Worm (Caenorhabditis elegans): ENCODE data around the gene mpk-2.
A peak's percentile ranks its signal among the peaks of the same experiment; 100 is the strongest.

Gene mpk-2

ce11 chrII:5099649-5100048 lies 4.3 kb upstream of the mpk-2 start, which contains the start of gene C04G6.6:
Gene C04G6.6 (minus strand): TSS chrII:5099749.
- no peak for TF ChIP-seq mbf-1 (tag; optimal IDR thresholded peaks at IDR 0.05)
- no peak for TF ChIP-seq nhr-237 (tag; optimal IDR thresholded peaks at IDR 0.05)
- no peak for TF ChIP-seq nhr-25 (tag; optimal IDR thresholded peaks at IDR 0.05)
- no peak for TF ChIP-seq lin-13 (GFP tag; optimal IDR thresholded peaks at IDR 0.05)
- no peak for TF ChIP-seq sem-4 (tag; optimal IDR thresholded peaks at IDR 0.05)
- TF ChIP-seq aly-2 (tag; optimal IDR thresholded peaks at IDR 0.05), result no peak
- TF ChIP-seq nhr-129 (tag; optimal IDR thresholded peaks at IDR 0.05), result no peak
- no peak for TF ChIP-seq egl-27 (tag; optimal IDR thresholded peaks at IDR 0.05)
- TF ChIP-seq crh-2 (tag; optimal IDR thresholded peaks at IDR 0.05), result no peak
- no peak for TF ChIP-seq nhr-23 (tag; optimal IDR thresholded peaks at IDR 0.05)
- TF ChIP-seq zag-1 (tag; optimal IDR thresholded peaks at IDR 0.05), result no peak
- no peak for TF ChIP-seq ceh-82 (tag; optimal IDR thresholded peaks at IDR 0.05)
- TF ChIP-seq blmp-1 (tag; optimal IDR thresholded peaks at IDR 0.05; ENCODE audit: insufficient read depth), result no peak
- TF ChIP-seq nhr-12 (tag; optimal IDR thresholded peaks at IDR 0.05), result no peak
- TF ChIP-seq sma-9 (GFP tag; optimal IDR thresholded peaks at IDR 0.05), result no peak
- no peak for TF ChIP-seq sma-9 (tag; optimal IDR thresholded peaks at IDR 0.05)

- TF ChIP-seq mbf-1 (tag; optimal IDR thresholded peaks at IDR 0.05) (no peak), unc-62 (GFP tag; optimal IDR thresholded peaks at IDR 0.05) (no peak), unc-39 (tag; optimal IDR thresholded peaks at IDR 0.05) (no peak), mdl-1 (tag; optimal IDR thresholded peaks at IDR 0.05) (no peak), nhr-129 (tag; optimal IDR thresholded peaks at IDR 0.05) (no peak), lin-11 (tag; optimal IDR thresholded peaks at IDR 0.05) (no peak), nhr-237 (tag; optimal IDR thresholded peaks at IDR 0.05) (no peak), nhr-23 (tag; optimal IDR thresholded peaks at IDR 0.05) (no peak), lsy-2 (tag; optimal IDR thresholded peaks at IDR 0.05) (no peak), dmd-4 (tag; optimal IDR thresholded peaks at IDR 0.05) (no peak), nhr-10 (tag; optimal IDR thresholded peaks at IDR 0.05) (no peak), ceh-16 (tag; optimal IDR thresholded peaks at IDR 0.05) (no peak), R02D3.7 (tag; optimal IDR thresholded peaks at IDR 0.05) (no peak), blmp-1 (tag; optimal IDR thresholded peaks at IDR 0.05; ENCODE audit: insufficient read depth) (no peak), lin-13 (GFP tag; optimal IDR thresholded peaks at IDR 0.05) (no peak), skn-1 (tag; optimal IDR thresholded peaks at IDR 0.05) (no peak), fos-1 (tag; optimal IDR thresholded peaks at IDR 0.05) (no peak)
Measured at ce11 chrII:5101701-5102100, 2.2 kb upstream of the mpk-2 start, which contains the start of the genes idpb-3 and idpb-1. Gene idpb-3 (minus strand): TSS chrII:5101801. Gene idpb-1 (plus strand): TSS chrII:5101984.

ce11 chrII:5103189-5103588 lies 729 bp upstream of the mpk-2 start:
- TF ChIP-seq blmp-1 (tag; optimal IDR thresholded peaks at IDR 0.05; ENCODE audit: insufficient read depth) (peak; percentile 46), elt-1 (tag; optimal IDR thresholded peaks at IDR 0.05) (no peak), crh-2 (tag; optimal IDR thresholded peaks at IDR 0.05) (no peak), fos-1 (tag; optimal IDR thresholded peaks at IDR 0.05) (peak; percentile 34), elt-3 (tag; optimal IDR thresholded peaks at IDR 0.05) (no peak)

- no peak for TF ChIP-seq nhr-11 (tag; optimal IDR thresholded peaks at IDR 0.05)
- TF ChIP-seq dmd-4 (tag; optimal IDR thresholded peaks at IDR 0.05), result no peak
- TF ChIP-seq lsy-2 (tag; optimal IDR thresholded peaks at IDR 0.05), result peak in 1 of 2 experiments; percentile 49
- no peak for TF ChIP-seq nhr-237 (tag; optimal IDR thresholded peaks at IDR 0.05)
- peak; percentile 1 for TF ChIP-seq sem-4 (tag; optimal IDR thresholded peaks at IDR 0.05)
- TF ChIP-seq fos-1 (tag; optimal IDR thresholded peaks at IDR 0.05), result peak; percentile 79
- TF ChIP-seq lin-11 (tag; optimal IDR thresholded peaks at IDR 0.05), result peak; percentile 33
- TF ChIP-seq nhr-10 (tag; optimal IDR thresholded peaks at IDR 0.05), result no peak
- TF ChIP-seq sma-3 (GFP tag; optimal IDR thresholded peaks at IDR 0.05), result peak; percentile 57
- peak; percentile 61 for TF ChIP-seq Y55F3AM.14 (GFP tag; optimal IDR thresholded peaks at IDR 0.05)
- TF ChIP-seq ama-1 (optimal IDR thresholded peaks at IDR 0.05), result no peak
- TF ChIP-seq mdl-1 (tag; optimal IDR thresholded peaks at IDR 0.05), result peak in 1 of 2 experiments; percentile 4
- no peak for TF ChIP-seq nhr-23 (tag; optimal IDR thresholded peaks at IDR 0.05)
- peak; percentile 67 for TF ChIP-seq gmeb-1 (tag; optimal IDR thresholded peaks at IDR 0.05)
- peak; percentile 53 for TF ChIP-seq egl-27 (tag; optimal IDR thresholded peaks at IDR 0.05)
- no peak for TF ChIP-seq unc-39 (tag; optimal IDR thresholded peaks at IDR 0.05)
- TF ChIP-seq nhr-129 (tag; optimal IDR thresholded peaks at IDR 0.05), result peak; percentile 94
- TF ChIP-seq crh-2 (tag; optimal IDR thresholded peaks at IDR 0.05), result peak; percentile 70
- TF ChIP-seq unc-55 (GFP tag; optimal IDR thresholded peaks at IDR 0.05), result peak; percentile 79
- no peak for TF ChIP-seq alr-1 (tag; optimal IDR thresholded peaks at IDR 0.05)
- TF ChIP-seq nhr-25 (tag; optimal IDR thresholded peaks at IDR 0.05), result no peak
- no peak for TF ChIP-seq ztf-1 (GFP tag; conservative IDR thresholded peaks at IDR 0.05)
- TF ChIP-seq F13H6.1 (tag; optimal IDR thresholded peaks at IDR 0.05), result peak; percentile 52
- peak; percentile 43 for TF ChIP-seq zag-1 (tag; optimal IDR thresholded peaks at IDR 0.05)
- TF ChIP-seq ztf-4 (tag; optimal IDR thresholded peaks at IDR 0.05), result peak; percentile 36
- TF ChIP-seq mab-5 (tag; optimal IDR thresholded peaks at IDR 0.05), result peak; percentile 23
- peak; percentile 52 for TF ChIP-seq C34F6.9 (tag; optimal IDR thresholded peaks at IDR 0.05)
- no peak for TF ChIP-seq R02D3.7 (tag; optimal IDR thresholded peaks at IDR 0.05)
- TF ChIP-seq nhr-21 (tag; optimal IDR thresholded peaks at IDR 0.05), result peak; percentile 85
- TF ChIP-seq sma-9 (GFP tag; optimal IDR thresholded peaks at IDR 0.05), result peak; percentile 82
- TF ChIP-seq sma-9 (tag; optimal IDR thresholded peaks at IDR 0.05), result no peak
- no peak for TF ChIP-seq lin-39 (tag; optimal IDR thresholded peaks at IDR 0.05)
- TF ChIP-seq ZK546.5 (tag; optimal IDR thresholded peaks at IDR 0.05), result no peak
- no peak for TF ChIP-seq snpc-4 (tag; optimal IDR thresholded peaks at IDR 0.05)
- no peak for TF ChIP-seq elt-1 (tag; optimal IDR thresholded peaks at IDR 0.05)
- peak; percentile 63 for TF ChIP-seq lin-13 (GFP tag; optimal IDR thresholded peaks at IDR 0.05)
- no peak for TF ChIP-seq ceh-16 (tag; optimal IDR thresholded peaks at IDR 0.05)
Measured at ce11 chrII:5105020-5105419, 1.1 kb downstream of the mpk-2 start.

Data from whole organism, L2 larva.